Fruit fly (Drosophila melanogaster) whole organism, prepupa: ENCODE measurements around the gene CG16789.

Source experiments
- CG11294 ChIP-seq: fragments of 200-800 bp; sonication (Bioruptor generic); IDR thresholded peaks from 2 replicates; pipeline ENCODE4 v1.3.6; 2022; ENCODE audit warnings: missing biosample characterization, missing genetic modification characterization
- CG11902 ChIP-seq: fragments of 200-800 bp; sonication (Bioruptor generic); optimal IDR thresholded peaks from 3 replicates; lab custom pipeline; 2016; ENCODE audit warnings: missing biosample characterization, missing genetic modification characterization
- CG15336 ChIP-seq: fragments of 200-800 bp; sonication (Bioruptor generic); IDR thresholded peaks from 2 replicates; pipeline ENCODE4 v1.3.6; 2022; ENCODE audit warnings: missing biosample characterization, missing genetic modification characterization
- CG16779 ChIP-seq: fragments of 200-800 bp; sonication (Bioruptor generic); optimal IDR thresholded peaks from 3 replicates; lab custom pipeline; 2017; ENCODE audit warnings: missing biosample characterization, mild to moderate bottlenecking, missing genetic modification characterization
- CG3032 ChIP-seq: fragments of 200-800 bp; optimal IDR thresholded peaks from 2 replicates; lab custom pipeline; 2019; ENCODE audit warnings: missing biosample characterization, mild to moderate bottlenecking, missing genetic modification characterization, moderate library complexity
- CG31627 ChIP-seq: fragments of 200-800 bp; sonication (Bioruptor generic); optimal IDR thresholded peaks from 3 replicates; lab custom pipeline; 2016; ENCODE audit warnings: missing biosample characterization, missing genetic modification characterization
- CG3919 ChIP-seq: fragments of 200-800 bp; sonication (Bioruptor generic); optimal IDR thresholded peaks from 3 replicates; lab custom pipeline; 2016; ENCODE audit warnings: missing biosample characterization, missing genetic modification characterization
- CG4318 ChIP-seq: fragments of 200-800 bp; sonication (Bioruptor generic); optimal IDR thresholded peaks from 3 replicates; lab custom pipeline; 2017; ENCODE audit warnings: missing biosample characterization, mild to moderate bottlenecking, missing genetic modification characterization
- CG6163 ChIP-seq: fragments of 200-800 bp; sonication (Bioruptor generic); IDR thresholded peaks from 3 replicates; pipeline ENCODE4 v1.3.6; 2022; ENCODE audit warnings: missing biosample characterization, missing genetic modification characterization
- CG6276 ChIP-seq: fragments of 200-800 bp; sonication (Bioruptor generic); optimal IDR thresholded peaks from 2 replicates; lab custom pipeline; 2017; ENCODE audit warnings: missing biosample characterization, mild to moderate bottlenecking, missing genetic modification characterization
- CG6808 ChIP-seq: fragments of 200-800 bp; sonication (Bioruptor generic); optimal IDR thresholded peaks from 3 replicates; lab custom pipeline; 2017; ENCODE audit warnings: missing biosample characterization, missing genetic modification characterization, mild to moderate bottlenecking, moderate library complexity, missing genetic modification reagents
- CG6854 ChIP-seq: fragments of 200-800 bp; sonication (Bioruptor generic); optimal IDR thresholded peaks from 2 replicates; lab custom pipeline; 2017; ENCODE audit warnings: missing biosample characterization, mild to moderate bottlenecking, missing genetic modification characterization
- CG7368 ChIP-seq: fragments of 200-800 bp; sonication (Bioruptor generic); optimal IDR thresholded peaks from 3 replicates; lab custom pipeline; 2016; ENCODE audit warnings: missing biosample characterization, missing genetic modification characterization
- CG8119 ChIP-seq: fragments of 200-800 bp; sonication (Bioruptor generic); IDR thresholded peaks from 3 replicates; pipeline ENCODE4 v1.3.6; 2022; ENCODE audit warnings: missing biosample characterization, missing genetic modification characterization
- CG8319 ChIP-seq: fragments of 200-800 bp; sonication (Bioruptor generic); optimal IDR thresholded peaks from 3 replicates; lab custom pipeline; 2016; ENCODE audit warnings: missing biosample characterization, missing genetic modification characterization
- CG8632 ChIP-seq: fragments of 200-800 bp; sonication (Bioruptor generic); optimal IDR thresholded peaks from 3 replicates; lab custom pipeline; 2016; ENCODE audit warnings: missing biosample characterization, missing genetic modification characterization
- CG9139 ChIP-seq: fragments of 200-800 bp; sonication (Bioruptor generic); optimal IDR thresholded peaks from 3 replicates; lab custom pipeline; 2017; ENCODE audit warnings: missing biosample characterization, mild to moderate bottlenecking, missing genetic modification characterization
- Eip78C ChIP-seq: fragments of 200-800 bp; sonication (Bioruptor generic); peaks from one replicate; lab custom pipeline; 2016; ENCODE audit warnings: missing biosample characterization, missing genetic modification characterization
- Eip93F ChIP-seq: fragments of 200-800 bp; sonication (Bioruptor generic); optimal IDR thresholded peaks from 2 replicates; lab custom pipeline; 2016; ENCODE audit warnings: missing biosample characterization, mild to moderate bottlenecking, missing genetic modification characterization
- Ets21C ChIP-seq: fragments of 200-800 bp; sonication (Bioruptor generic); optimal IDR thresholded peaks from 3 replicates; lab custom pipeline; 2016; ENCODE audit warnings: missing biosample characterization, missing genetic modification characterization
- Ets96B ChIP-seq: fragments of 200-800 bp; optimal IDR thresholded peaks from 2 replicates; lab custom pipeline; 2019; ENCODE audit warnings: missing biosample characterization, mild to moderate bottlenecking, missing genetic modification characterization, moderate library complexity
- Hr38 ChIP-seq: sonication (Bioruptor generic); optimal IDR thresholded peaks from 2 replicates; lab custom pipeline; 2016; ENCODE audit warnings: missing biosample characterization, missing genetic modification characterization
- Hr39 ChIP-seq: fragments of 200-800 bp; sonication (Bioruptor generic); optimal IDR thresholded peaks from 2 replicates; lab custom pipeline; 2016; ENCODE audit warnings: missing biosample characterization, missing genetic modification characterization
- Hr4 ChIP-seq: fragments of 200-800 bp; sonication (Bioruptor generic); optimal IDR thresholded peaks from 3 replicates; lab custom pipeline; 2016; ENCODE audit warnings: missing biosample characterization, missing genetic modification characterization
- Lpt ChIP-seq: fragments of 200-800 bp; sonication (Bioruptor generic); optimal IDR thresholded peaks from 3 replicates; lab custom pipeline; 2016; ENCODE audit warnings: missing biosample characterization, missing genetic modification characterization
- Met ChIP-seq: fragments of 200-800 bp; sonication (Bioruptor generic); optimal IDR thresholded peaks from 3 replicates; lab custom pipeline; 2016; ENCODE audit warnings: missing biosample characterization, missing genetic modification characterization
- Sox102F ChIP-seq: fragments of 200-800 bp; sonication (Bioruptor generic); optimal IDR thresholded peaks from 2 replicates; lab custom pipeline; 2016; ENCODE audit warnings: missing biosample characterization, mild to moderate bottlenecking, missing genetic modification characterization
- Sox14 ChIP-seq: fragments of 200-800 bp; sonication (Bioruptor generic); optimal IDR thresholded peaks from 3 replicates; lab custom pipeline; 2016; ENCODE audit warnings: missing biosample characterization, missing genetic modification characterization
- Sox15 ChIP-seq: fragments of 200-800 bp; sonication (Bioruptor generic); optimal IDR thresholded peaks from 3 replicates; lab custom pipeline; 2016; ENCODE audit warnings: missing biosample characterization, missing genetic modification characterization
- achi ChIP-seq: fragments of 200-800 bp; sonication (Bioruptor generic); optimal IDR thresholded peaks from 3 replicates; lab custom pipeline; 2016; ENCODE audit warnings: missing biosample characterization, missing genetic modification characterization
- cyc ChIP-seq: fragments of 200-800 bp; sonication (Bioruptor generic); optimal IDR thresholded peaks from 3 replicates; lab custom pipeline; 2016; ENCODE audit warnings: missing biosample characterization, missing genetic modification characterization
- dsx ChIP-seq: fragments of 200-800 bp; optimal IDR thresholded peaks from 3 replicates; lab custom pipeline; 2019; ENCODE audit warnings: missing biosample characterization, mild to moderate bottlenecking, missing genetic modification characterization, moderate library complexity; ENCODE audit not compliant: poor library complexity, severe bottlenecking
- eg ChIP-seq: fragments of 200-800 bp; sonication (Bioruptor generic); IDR thresholded peaks from 3 replicates; pipeline ENCODE4 v1.3.6; 2022; ENCODE audit warnings: missing biosample characterization, missing genetic modification characterization
- esn ChIP-seq: fragments of 200-800 bp; sonication (Bioruptor generic); optimal IDR thresholded peaks from 2 replicates; lab custom pipeline; 2016; ENCODE audit warnings: missing biosample characterization, mild to moderate bottlenecking, missing genetic modification characterization, moderate library complexity
- fkh ChIP-seq: fragments of 200-800 bp; sonication (Bioruptor generic); optimal IDR thresholded peaks from 3 replicates; lab custom pipeline; 2017; ENCODE audit warnings: missing biosample characterization, mild to moderate bottlenecking, missing genetic modification characterization, moderate library complexity
- net ChIP-seq: fragments of 200-800 bp; sonication (Bioruptor generic); optimal IDR thresholded peaks from 3 replicates; lab custom pipeline; 2016; ENCODE audit warnings: missing biosample characterization, missing genetic modification characterization
- pdm3 ChIP-seq: fragments of 200-800 bp; sonication (Bioruptor generic); optimal IDR thresholded peaks from 3 replicates; lab custom pipeline; 2016; ENCODE audit warnings: missing biosample characterization, missing genetic modification characterization
- salr ChIP-seq, 2 experiments: fragments of 200-800 bp; sonication (Bioruptor generic); optimal IDR thresholded peaks; 3 replicates each; lab custom pipeline; 2016 to 2018; ENCODE audit warnings: missing biosample characterization in 2 of 2, missing genetic modification characterization in 2 of 2, mild to moderate bottlenecking in 1 of 2
- spab ChIP-seq: fragments of 200-800 bp; sonication (Bioruptor generic); optimal IDR thresholded peaks from 2 replicates; lab custom pipeline; 2017; ENCODE audit warnings: missing biosample characterization, mild to moderate bottlenecking, missing genetic modification characterization, missing genetic modification reagents
- ss ChIP-seq, 2 experiments: fragments of 200-800 bp; sonication (Bioruptor generic); optimal IDR thresholded peaks; 2 replicates in 1 of 2; 3 replicates in 1 of 2; lab custom pipeline; 2017 to 2018; ENCODE audit warnings: mild to moderate bottlenecking in 2 of 2, missing biosample characterization in 2 of 2, missing genetic modification characterization in 2 of 2, moderate library complexity in 1 of 2
- svp ChIP-seq: fragments of 200-800 bp; sonication (Bioruptor generic); peaks from one replicate; lab custom pipeline; 2016; ENCODE audit warnings: missing biosample characterization, missing genetic modification characterization
- topi ChIP-seq: fragments of 200-800 bp; sonication (Bioruptor generic); optimal IDR thresholded peaks from 3 replicates; lab custom pipeline; 2016; ENCODE audit warnings: missing biosample characterization, missing genetic modification characterization

The CG16789 gene

dm6 chr3R:9594839-9595238 is 28.8 kb downstream of the CG16789 start:
- TF ChIP-seq CG6163 (GFP tag; lab: Robert Waterston, UW) (peak; percentile 47), CG8632 (GFP tag; lab: Kevin White, UChicago) (no peak), Met (GFP tag; lab: Kevin White, UChicago) (no peak), Eip78C (GFP tag; lab: Kevin White, UChicago) (no peak), CG8119 (GFP tag; lab: Robert Waterston, UW) (peak; percentile 16; the same call in 2 of the 3 replicates), pdm3 (GFP tag; lab: Kevin White, UChicago) (no peak), CG8319 (no peak), cyc (GFP tag; lab: Kevin White, UChicago) (no peak), eg (GFP tag; lab: Robert Waterston, UW) (peak; percentile 69), net (no peak), Lpt (GFP tag; lab: Kevin White, UChicago) (no peak), CG15336 (GFP tag; lab: Robert Waterston, UW) (peak; percentile 45), Sox102F (no peak)

dm6 chr3R:9595681-9596357 is 29.8 kb downstream of the CG16789 start:
- TF ChIP-seq esn (no peak), Ets96B (tag; lab: Kevin White, UChicago) (no peak), fkh (peak; percentile 47)

DNA sequence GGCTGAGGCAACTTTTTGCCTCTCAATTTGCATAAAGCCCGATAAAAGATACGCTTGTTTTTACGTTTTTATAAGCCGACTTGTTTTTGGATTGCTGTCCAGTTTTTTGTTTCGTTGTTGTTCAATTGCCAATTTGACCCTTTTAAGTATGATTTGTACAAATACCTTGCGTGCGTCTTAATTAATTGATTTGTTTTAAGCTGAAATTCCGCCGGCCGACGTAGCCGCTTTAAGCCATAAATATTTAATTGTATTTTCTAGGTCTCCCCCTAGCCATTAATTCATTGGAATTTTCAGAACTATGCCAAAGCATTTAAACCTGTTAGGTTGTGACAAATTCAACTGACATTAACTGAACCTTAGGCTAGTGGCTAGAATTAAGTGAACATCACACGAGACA is 30.6 kb downstream of the CG16789 start:
- peak; percentile 15 for TF ChIP-seq Eip78C (GFP tag; lab: Kevin White, UChicago)
- no peak for TF ChIP-seq Sox14 (GFP tag; lab: Kevin White, UChicago)
- TF ChIP-seq Met (GFP tag; lab: Kevin White, UChicago), result no peak

DNA sequence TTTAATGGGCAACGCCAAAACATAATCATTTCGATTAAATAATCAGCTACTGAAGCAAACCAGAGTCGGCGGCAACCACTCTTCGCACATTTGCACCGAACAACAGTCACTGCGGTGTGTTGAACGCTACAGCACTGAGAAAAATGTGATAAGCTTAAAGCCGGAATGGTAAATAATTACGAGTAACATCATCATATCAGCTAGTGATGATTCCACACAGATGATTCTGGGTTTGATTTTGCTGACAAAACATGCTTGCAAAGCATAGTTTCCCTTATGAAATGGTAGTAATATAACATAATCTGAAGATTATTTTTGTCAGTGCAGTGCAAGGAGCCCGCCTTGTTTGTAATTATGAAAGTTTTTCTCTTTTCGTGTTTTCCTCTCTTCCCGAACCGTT is 32.1 kb downstream of the CG16789 start:
- TF ChIP-seq net (peak; percentile 85), CG8319 (peak; percentile 61), CG6163 (GFP tag; lab: Robert Waterston, UW) (peak; percentile 86), CG11294 (GFP tag; lab: Robert Waterston, UW) (peak; percentile 64; the same call in 1 of the 2 replicates), Hr38 (GFP tag; lab: Kevin White, UChicago) (peak; percentile 39), esn (peak; percentile 81), CG7368 (peak; percentile 75), CG9139 (GFP tag; lab: Kevin White, UChicago) (peak; percentile 14), svp (GFP tag; lab: Kevin White, UChicago) (no peak), Ets21C (GFP tag; lab: Kevin White, UChicago) (peak; percentile 51), cyc (GFP tag; lab: Kevin White, UChicago) (peak; percentile 77), CG4318 (GFP tag; lab: Kevin White, UChicago) (peak; percentile 90), ss (GFP tag; optimal IDR thresholded peaks at IDR 0.05; lab: Kevin White, UChicago) (peak in 1 of 2 experiments; percentile 31), CG8119 (GFP tag; lab: Robert Waterston, UW) (peak; percentile 95), CG16779 (tag; lab: Kevin White, UChicago) (peak; percentile 41), eg (GFP tag; lab: Robert Waterston, UW) (peak; percentile 89), Sox102F (peak; percentile 73), CG6854 (GFP tag; lab: Kevin White, UChicago) (peak; percentile 39), Eip93F (GFP tag; lab: Kevin White, UChicago) (no peak), CG6276 (GFP tag; lab: Kevin White, UChicago) (peak; percentile 87), Lpt (GFP tag; lab: Kevin White, UChicago) (peak; percentile 92), achi (peak; percentile 84), Met (GFP tag; lab: Kevin White, UChicago) (peak; percentile 72), Sox15 (GFP tag; lab: Kevin White, UChicago) (peak; percentile 68), CG3032 (tag; lab: Kevin White, UChicago) (peak; percentile 62), CG15336 (GFP tag; lab: Robert Waterston, UW) (peak; percentile 92), Ets96B (tag; lab: Kevin White, UChicago) (peak; percentile 67), dsx (GFP tag; lab: Kevin White, UChicago) (no peak), Hr4 (GFP tag; lab: Kevin White, UChicago) (peak; percentile 98), fkh (no peak), topi (GFP tag; lab: Kevin White, UChicago) (peak; percentile 58), spab (GFP tag; lab: Kevin White, UChicago) (peak; percentile 64), CG11902 (GFP tag; lab: Kevin White, UChicago) (peak; percentile 68), salr (GFP tag; optimal IDR thresholded peaks at IDR 0.05; lab: Kevin White, UChicago) (peak; percentile 49 to 82), Hr39 (GFP tag; lab: Kevin White, UChicago) (peak; percentile 83), CG31627 (GFP tag; lab: Kevin White, UChicago) (peak; percentile 77), CG6808 (peak; percentile 54), CG3919 (GFP tag; lab: Kevin White, UChicago) (peak; percentile 92)
